Worm (Caenorhabditis elegans): ENCODE measurements around the gene fbxa-63.

The fbxa-63 gene

DNA sequence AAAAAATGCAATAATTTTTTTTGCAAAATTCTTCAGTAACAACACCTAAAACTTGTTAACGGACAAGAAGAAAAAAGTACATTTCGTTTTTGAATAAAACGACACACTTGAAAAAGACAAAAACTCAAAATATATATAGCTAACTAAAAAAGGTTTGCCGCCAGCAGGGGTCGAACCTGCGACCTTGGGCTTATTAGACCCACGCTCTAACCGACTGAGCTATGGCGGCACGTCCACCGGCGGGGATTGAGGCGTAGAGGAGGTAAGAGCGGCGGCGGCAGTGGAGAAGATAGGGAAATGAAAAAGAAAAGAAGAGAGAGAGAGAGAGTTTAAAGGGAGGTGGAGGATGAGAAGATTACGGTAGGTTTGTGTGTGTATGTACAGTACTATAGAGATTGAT, 25.1 kb upstream of the fbxa-63 start:
- TF ChIP-seq let-607 (tag; optimal IDR thresholded peaks at IDR 0.05), result peak in 1 of 2 experiments; percentile 57
- no peak for TF ChIP-seq ztf-6 (GFP tag; IDR thresholded peaks at IDR 0.05)
- TF ChIP-seq somi-1 (GFP tag; optimal IDR thresholded peaks at IDR 0.05), result no peak
- TF ChIP-seq T07F8.4 (tag; optimal IDR thresholded peaks at IDR 0.05), result no peak
- TF ChIP-seq mxl-1 (tag; optimal IDR thresholded peaks at IDR 0.05), result peak; percentile 25
- peak; percentile 36 for TF ChIP-seq F23B12.7 (tag; optimal IDR thresholded peaks at IDR 0.05; ENCODE audit: insufficient read depth)
- no peak for TF ChIP-seq F55B11.4 (tag; optimal IDR thresholded peaks at IDR 0.05; ENCODE audit: borderline replicate concordance, insufficient read depth)
- TF ChIP-seq lin-40 (tag; optimal IDR thresholded peaks at IDR 0.05), result peak; percentile 28
- TF ChIP-seq nhr-27 (tag; optimal IDR thresholded peaks at IDR 0.05), result no peak
- peak; percentile 42 for TF ChIP-seq mcd-1 (GFP tag; IDR thresholded peaks at IDR 0.05)
- TF ChIP-seq Y53G8AR.9 (GFP tag; conservative IDR thresholded peaks at IDR 0.05), result peak; percentile 36; the same call in 1 of the 2 replicates
- TF ChIP-seq ceh-58 (GFP tag; IDR thresholded peaks at IDR 0.05), result no peak
- no peak for TF ChIP-seq die-1 (tag; optimal IDR thresholded peaks at IDR 0.05)
- TF ChIP-seq sea-2 (GFP tag; IDR thresholded peaks at IDR 0.05), result no peak
- no peak for TF ChIP-seq repo-1 (tag; optimal IDR thresholded peaks at IDR 0.05)
- no peak for TF ChIP-seq mes-4 (tag; optimal IDR thresholded peaks at IDR 0.05)
- peak; percentile 91 for TF ChIP-seq tbp1 (GFP tag; optimal IDR thresholded peaks at IDR 0.05)
- TF ChIP-seq dpl-1 (GFP tag; optimal IDR thresholded peaks at IDR 0.05), result peak; percentile 8
- no peak for TF ChIP-seq snpc-4 (GFP tag; optimal IDR thresholded peaks at IDR 0.05)
- peak in 1 of 4 experiments; percentile 25 for TF ChIP-seq snpc-4 (tag; optimal IDR thresholded peaks at IDR 0.05)
- no peak for TF ChIP-seq ceh-40 (GFP tag; IDR thresholded peaks at IDR 0.05)
- peak; percentile 47; the same call in 1 of the 2 replicates for TF ChIP-seq dox-1 (GFP tag; IDR thresholded peaks at IDR 0.05)
- TF ChIP-seq Y79H2A.3 (GFP tag; conservative IDR thresholded peaks at IDR 0.05), result no peak
- TF ChIP-seq B0019.2 (GFP tag; conservative IDR thresholded peaks at IDR 0.05), result no peak; the same call in 1 of the 2 replicates
- TF ChIP-seq Y56A3A.18 (GFP tag; IDR thresholded peaks at IDR 0.05), result 0 out of 2 replicates have a peak, but pooled peaks have one; percentile 34
- peak; percentile 29 for TF ChIP-seq attf-5 (GFP tag; optimal IDR thresholded peaks at IDR 0.05)
- TF ChIP-seq ceh-27 (GFP tag; optimal IDR thresholded peaks at IDR 0.05), result no peak
- no peak for TF ChIP-seq attf-3 (GFP tag; conservative IDR thresholded peaks at IDR 0.05)
- peak; percentile 24 for TF ChIP-seq lin-54 (GFP tag; optimal IDR thresholded peaks at IDR 0.05)
- 0 out of 2 replicates have a peak, but pooled peaks have one; percentile 45 for TF ChIP-seq nfyb-1 (GFP tag; IDR thresholded peaks at IDR 0.05)
- TF ChIP-seq lsl-1 (GFP tag; optimal IDR thresholded peaks at IDR 0.05), result peak; percentile 9
- peak; percentile 47 for TF ChIP-seq hmg-1.2 (GFP tag; IDR thresholded peaks at IDR 0.05)
- no peak for TF ChIP-seq aptf-3 (GFP tag; IDR thresholded peaks at IDR 0.05)
- peak; percentile 49; the same call in 1 of the 2 replicates for TF ChIP-seq zfh-2 (GFP tag; conservative IDR thresholded peaks at IDR 0.05)
- TF ChIP-seq nhr-90 (tag; optimal IDR thresholded peaks at IDR 0.05), result peak; percentile 36
- TF ChIP-seq C06A6.2 (GFP tag; conservative IDR thresholded peaks at IDR 0.05), result no peak
- TF ChIP-seq B0035.1 (tag; optimal IDR thresholded peaks at IDR 0.05), result no peak
- peak; percentile 59 for TF ChIP-seq rpc-1 (optimal IDR thresholded peaks at IDR 0.05)
- peak; percentile 78 for TF ChIP-seq rpc-1 (tag; optimal IDR thresholded peaks at IDR 0.05)
- TF ChIP-seq B0261.1 (tag; optimal IDR thresholded peaks at IDR 0.05), result peak; percentile 74
- no peak for TF ChIP-seq C17E4.6 (GFP tag; IDR thresholded peaks at IDR 0.05)
- TF ChIP-seq snpc-1.1 (tag; optimal IDR thresholded peaks at IDR 0.05; ENCODE audit: insufficient read depth), result no peak
- TF ChIP-seq snpc-1.3 (tag; optimal IDR thresholded peaks at IDR 0.05; ENCODE audit: insufficient read depth), result peak; percentile 38
- TF ChIP-seq lin-26 (GFP tag; IDR thresholded peaks at IDR 0.05), result peak; percentile 73; the same call in 1 of the 2 replicates
- no peak for TF ChIP-seq mel-28 (tag; optimal IDR thresholded peaks at IDR 0.05; ENCODE audit: borderline replicate concordance)
- TF ChIP-seq pbrm-1 (GFP tag; IDR thresholded peaks at IDR 0.05), result peak; percentile 52; the same call in 1 of the 2 replicates
- TF ChIP-seq egrh-3 (GFP tag; IDR thresholded peaks at IDR 0.05), result peak; percentile 52
- no peak for TF ChIP-seq F22D6.2 (tag; optimal IDR thresholded peaks at IDR 0.05)

Data from whole organism, young adult.